Fruit fly (Drosophila melanogaster) whole organism, embryonic: ENCODE results near the gene TotM.
A peak's percentile ranks its signal among the peaks of the same experiment; 100 is the strongest.

Experiments
- Bgb ChIP-seq: fragments of 200-800 bp; sonication (Bioruptor generic); IDR thresholded peaks from 2 replicates; pipeline ENCODE4 v1.3.6; 2022; ENCODE audit warnings: missing biosample characterization, missing genetic modification characterization; ENCODE audit not compliant: partially characterized antibody
- CG10321 ChIP-seq: fragments of 200-800 bp; sonication (Bioruptor generic); IDR thresholded peaks from 2 replicates; pipeline ENCODE4 v1.3.6; 2022; ENCODE audit warnings: missing biosample characterization, missing genetic modification characterization
- CG10543 ChIP-seq: fragments of 200-800 bp; sonication (Bioruptor generic); optimal IDR thresholded peaks from 3 replicates; lab custom pipeline; 2017; ENCODE audit warnings: missing biosample characterization, mild to moderate bottlenecking, missing genetic modification characterization, moderate library complexity
- CG10565 ChIP-seq: fragments of 200-800 bp; sonication (Bioruptor generic); optimal IDR thresholded peaks from 3 replicates; lab custom pipeline; 2016; ENCODE audit warnings: missing biosample characterization, mild to moderate bottlenecking, missing genetic modification characterization
- CG12071 ChIP-seq: fragments of 200-800 bp; sonication (Bioruptor generic); optimal IDR thresholded peaks from 3 replicates; lab custom pipeline; 2018; ENCODE audit warnings: missing biosample characterization, mild to moderate bottlenecking, missing genetic modification characterization
- CG12155 ChIP-seq: fragments of 200-800 bp; sonication (Bioruptor generic); optimal IDR thresholded peaks from 3 replicates; lab custom pipeline; 2016; ENCODE audit warnings: missing biosample characterization, missing genetic modification characterization
- CG12236 ChIP-seq: fragments of 200-800 bp; sonication (Bioruptor generic); optimal IDR thresholded peaks from 2 replicates; lab custom pipeline; 2016; ENCODE audit warnings: missing biosample characterization, missing genetic modification characterization
- CG15696 ChIP-seq: fragments of 200-800 bp; sonication (Bioruptor generic); optimal IDR thresholded peaks from 2 replicates; lab custom pipeline; 2019; ENCODE audit warnings: missing biosample characterization, mild to moderate bottlenecking, missing genetic modification characterization, moderate library complexity
- CG16779 ChIP-seq: fragments of 200-800 bp; sonication (Bioruptor generic); IDR thresholded peaks from 2 replicates; pipeline ENCODE4 v1.3.6; 2022; ENCODE audit warnings: missing biosample characterization, missing genetic modification characterization
- CG18764 ChIP-seq: fragments of 200-800 bp; sonication (Bioruptor generic); optimal IDR thresholded peaks from 3 replicates; lab custom pipeline; 2016; ENCODE audit warnings: missing biosample characterization, missing genetic modification characterization
- CG2712 ChIP-seq: fragments of 200-800 bp; optimal IDR thresholded peaks from 3 replicates; lab custom pipeline; 2019; ENCODE audit warnings: missing biosample characterization, mild to moderate bottlenecking, missing genetic modification characterization, moderate library complexity
- CG3847 ChIP-seq: fragments of 200-800 bp; sonication (Bioruptor generic); IDR thresholded peaks from 2 replicates; pipeline ENCODE4 v1.3.6; 2022; ENCODE audit warnings: missing biosample characterization, missing genetic modification characterization
- CG6175 ChIP-seq: fragments of 200-800 bp; sonication (Bioruptor generic); IDR thresholded peaks from 3 replicates; pipeline ENCODE4 v1.3.6; 2022; ENCODE audit warnings: missing biosample characterization, missing genetic modification characterization
- CG6254 ChIP-seq: fragments of 200-800 bp; sonication (Bioruptor generic); optimal IDR thresholded peaks from 3 replicates; lab custom pipeline; 2017; ENCODE audit warnings: mild to moderate bottlenecking, missing biosample characterization, missing genetic modification reagents, missing genetic modification characterization
- CG8359 ChIP-seq: fragments of 200-800 bp; sonication (Bioruptor generic); optimal IDR thresholded peaks from 2 replicates; lab custom pipeline; 2017; ENCODE audit warnings: missing biosample characterization, mild to moderate bottlenecking, missing genetic modification characterization, borderline replicate concordance
- CG8388 ChIP-seq: fragments of 200-800 bp; sonication (Bioruptor generic); optimal IDR thresholded peaks from 2 replicates; lab custom pipeline; 2019; ENCODE audit warnings: missing biosample characterization, mild to moderate bottlenecking, missing genetic modification characterization, moderate library complexity
- CG8924 ChIP-seq: fragments of 200-800 bp; optimal IDR thresholded peaks from 3 replicates; lab custom pipeline; 2019; ENCODE audit warnings: missing biosample characterization, mild to moderate bottlenecking, missing genetic modification characterization, moderate library complexity
- CTCF ChIP-seq: fragments of 200-800 bp; sonication (Bioruptor generic); optimal IDR thresholded peaks from 2 replicates; lab custom pipeline; 2017; ENCODE audit warnings: missing biosample characterization, mild to moderate bottlenecking, missing genetic modification characterization, moderate library complexity
- Dbx ChIP-seq: fragments of 200-800 bp; sonication (Bioruptor generic); IDR thresholded peaks from 3 replicates; pipeline ENCODE4 v1.3.6; 2022; ENCODE audit warnings: missing biosample characterization, missing genetic modification characterization
- Dfd ChIP-seq, 2 experiments: fragments of >200 bp; optimal IDR thresholded peaks; 2 replicates each; lab custom pipeline; 2017; ENCODE audit warnings: missing biosample characterization in 2 of 2, missing genetic modification characterization in 2 of 2
- Dip2 ChIP-seq: fragments of 200-800 bp; sonication (Bioruptor generic); IDR thresholded peaks from 2 replicates; pipeline ENCODE4 v1.3.6; 2022; ENCODE audit warnings: missing biosample characterization, missing genetic modification characterization
- Drgx ChIP-seq: fragments of 200-800 bp; sonication (Bioruptor generic); IDR thresholded peaks from 2 replicates; pipeline ENCODE4 v1.3.6; 2022; ENCODE audit warnings: missing biosample characterization, missing genetic modification characterization
- Gsc ChIP-seq: fragments of 200-800 bp; sonication (Bioruptor generic); IDR thresholded peaks from 2 replicates; pipeline ENCODE4 v1.3.6; 2022; ENCODE audit warnings: missing biosample characterization, missing genetic modification characterization
- Hmx ChIP-seq: fragments of 200-800 bp; sonication (Bioruptor generic); optimal IDR thresholded peaks from 2 replicates; lab custom pipeline; 2016; ENCODE audit warnings: missing biosample characterization, missing genetic modification characterization
- Mes4 ChIP-seq: fragments of 200-800 bp; sonication (Bioruptor generic); optimal IDR thresholded peaks from 2 replicates; lab custom pipeline; 2016; ENCODE audit warnings: missing biosample characterization, missing genetic modification characterization
- Oaz ChIP-seq: fragments of 200-800 bp; sonication (Bioruptor generic); IDR thresholded peaks from 2 replicates; pipeline ENCODE4 v1.3.6; 2022; ENCODE audit warnings: missing biosample characterization, missing genetic modification characterization
- Spps ChIP-seq: fragments of 200-800 bp; sonication (Bioruptor generic); optimal IDR thresholded peaks from 2 replicates; lab custom pipeline; 2018; ENCODE audit warnings: missing biosample characterization, mild to moderate bottlenecking, missing genetic modification characterization
- Xbp1 ChIP-seq: fragments of 200-800 bp; sonication (Bioruptor generic); optimal IDR thresholded peaks from 3 replicates; lab custom pipeline; 2016; ENCODE audit warnings: missing biosample characterization, mild to moderate bottlenecking, missing genetic modification characterization
- bab2 ChIP-seq: fragments of 200-800 bp; sonication (Bioruptor generic); optimal IDR thresholded peaks from 2 replicates; lab custom pipeline; 2016; ENCODE audit warnings: missing biosample characterization, missing genetic modification characterization
- corto ChIP-seq: fragments of 200-800 bp; sonication (Bioruptor generic); optimal IDR thresholded peaks from 2 replicates; lab custom pipeline; 2016; ENCODE audit warnings: missing biosample characterization, mild to moderate bottlenecking, missing genetic modification characterization, moderate library complexity
- crc ChIP-seq: fragments of 200-800 bp; sonication (Bioruptor generic); optimal IDR thresholded peaks from 2 replicates; lab custom pipeline; 2016; ENCODE audit warnings: missing biosample characterization, missing genetic modification characterization
- dan ChIP-seq: fragments of 200-800 bp; sonication (Bioruptor generic); IDR thresholded peaks from 2 replicates; pipeline ENCODE4 v1.3.6; 2022; ENCODE audit warnings: missing biosample characterization, missing genetic modification characterization
- dmrt99B ChIP-seq: fragments of 200-800 bp; sonication (Bioruptor generic); optimal IDR thresholded peaks from 2 replicates; lab custom pipeline; 2018; ENCODE audit warnings: missing biosample characterization, mild to moderate bottlenecking, missing genetic modification characterization, moderate library complexity
- dysf ChIP-seq: fragments of 200-800 bp; sonication (Bioruptor generic); IDR thresholded peaks from 3 replicates; pipeline ENCODE4 v1.3.6; 2022; ENCODE audit warnings: missing biosample characterization, missing genetic modification characterization
- eve ChIP-seq, 2 experiments: fragments of >200 bp; optimal IDR thresholded peaks; 2 replicates each; lab custom pipeline; 2017; ENCODE audit warnings: missing biosample characterization in 2 of 2, missing genetic modification characterization in 2 of 2
- nerfin-1 ChIP-seq: fragments of 200-800 bp; sonication (Bioruptor generic); optimal IDR thresholded peaks from 3 replicates; lab custom pipeline; 2019; ENCODE audit warnings: missing biosample characterization, mild to moderate bottlenecking, missing genetic modification characterization, moderate library complexity
- pzg ChIP-seq: fragments of 200-800 bp; sonication (Bioruptor generic); optimal IDR thresholded peaks from 3 replicates; lab custom pipeline; 2018; ENCODE audit warnings: missing biosample characterization, mild to moderate bottlenecking, missing genetic modification characterization, moderate library complexity
- repo ChIP-seq: fragments of 200-800 bp; sonication (Bioruptor generic); optimal IDR thresholded peaks from 2 replicates; lab custom pipeline; 2016; ENCODE audit warnings: missing biosample characterization, missing genetic modification characterization
- shn ChIP-seq: fragments of 200-800 bp; sonication (Bioruptor generic); optimal IDR thresholded peaks from 3 replicates; lab custom pipeline; 2016; ENCODE audit warnings: missing biosample characterization, missing genetic modification characterization
- sim ChIP-seq: fragments of 200-800 bp; sonication (Bioruptor generic); IDR thresholded peaks from 2 replicates; pipeline ENCODE4 v1.3.6; 2022; ENCODE audit warnings: missing biosample characterization, missing genetic modification characterization
- sna ChIP-seq: fragments of 200-800 bp; sonication (Bioruptor generic); IDR thresholded peaks from 2 replicates; pipeline ENCODE4 v1.3.6; 2022; ENCODE audit warnings: missing biosample characterization, missing genetic modification characterization; ENCODE audit not compliant: partially characterized antibody
- tgo ChIP-seq: fragments of 200-800 bp; sonication (Bioruptor generic); IDR thresholded peaks from 3 replicates; pipeline ENCODE4 v1.3.6; 2022; ENCODE audit warnings: missing biosample characterization, missing genetic modification characterization

The TotM gene

DNA sequence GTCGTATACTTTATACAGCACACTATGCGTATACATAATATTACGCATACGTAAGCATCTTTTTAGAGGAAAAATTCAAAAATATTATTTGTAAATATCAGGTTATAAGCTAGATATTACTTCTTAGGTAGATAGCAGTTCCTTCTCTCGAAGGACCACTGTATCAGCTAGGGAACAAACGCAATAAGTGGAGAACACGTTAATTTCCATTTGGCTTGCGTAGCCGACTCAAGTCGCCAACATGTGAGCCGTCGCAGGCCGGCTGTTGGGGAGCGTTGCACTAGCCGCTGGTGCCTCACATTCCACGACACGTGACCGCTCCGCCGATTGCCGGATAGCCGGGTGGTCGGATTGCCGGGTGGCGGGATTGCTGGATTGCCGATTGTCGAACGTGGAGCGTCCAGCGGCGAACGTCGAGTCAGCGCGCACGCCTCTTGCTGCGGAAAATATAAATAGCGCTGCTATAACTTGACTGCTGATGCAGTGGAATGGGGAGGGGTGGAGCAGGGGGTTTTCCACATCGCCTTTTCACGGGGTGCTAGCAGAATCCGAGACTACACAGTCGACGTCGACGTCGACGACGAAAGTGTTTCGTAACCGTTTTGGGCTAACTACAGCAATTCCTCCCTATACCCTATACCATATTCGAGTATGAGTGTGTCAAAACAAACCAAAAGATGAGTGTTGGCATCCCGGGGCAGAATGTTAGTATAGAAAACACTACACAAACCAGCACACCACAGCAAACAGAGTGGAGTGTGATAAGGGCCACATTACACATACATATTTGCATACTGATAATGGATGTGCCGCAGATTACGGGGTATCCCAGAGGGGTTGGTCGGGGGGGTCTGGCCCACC lies 26.4 kb upstream of the TotM start (continued):
- TF ChIP-seq CG10565 (GFP tag; lab: Kevin White, UChicago) (no peak), CG8359 (GFP tag; lab: Kevin White, UChicago) (peak; percentile 23), Mes4 (GFP tag; lab: Kevin White, UChicago) (peak; percentile 17), CTCF (GFP tag; lab: Kevin White, UChicago) (no peak), pzg (GFP tag; lab: Kevin White, UChicago) (no peak), CG12236 (no peak), shn (no peak), Bgb (no peak), dysf (0 out of 3 replicates have a peak, but pooled peaks have one; percentile 22), CG10321 (GFP tag; lab: Robert Waterston, UW) (no peak), bab2 (GFP tag; lab: Kevin White, UChicago) (no peak), dan (GFP tag; lab: Robert Waterston, UW) (no peak), Dip2 (no peak), CG18764 (GFP tag; lab: Kevin White, UChicago) (no peak), Drgx (GFP tag; lab: Robert Waterston, UW) (peak; percentile 34; the same call in 1 of the 2 replicates), eve (GFP tag; optimal IDR thresholded peaks at IDR 0.05; lab: Kevin White, UChicago) (no peak), CG8388 (GFP tag; lab: Kevin White, UChicago) (no peak), Gsc (GFP tag; lab: Robert Waterston, UW) (no peak), crc (no peak), sim (no peak), CG6254 (GFP tag; lab: Kevin White, UChicago) (peak; percentile 29), Xbp1 (GFP tag; lab: Kevin White, UChicago) (no peak), CG8924 (tag; lab: Kevin White, UChicago) (no peak), CG10543 (GFP tag; lab: Kevin White, UChicago) (peak; percentile 47), CG6175 (0 out of 3 replicates have a peak, but pooled peaks have one; percentile 7), CG12071 (GFP tag; lab: Kevin White, UChicago) (peak; percentile 64), tgo (GFP tag; lab: Robert Waterston, UW) (no peak), Hmx (GFP tag; lab: Kevin White, UChicago) (no peak), CG12155 (GFP tag; lab: Kevin White, UChicago) (no peak), Oaz (no peak), Dfd (GFP tag; optimal IDR thresholded peaks at IDR 0.05; lab: Kevin White, UChicago) (no peak), corto (no peak), nerfin-1 (peak; percentile 14), CG2712 (tag; lab: Kevin White, UChicago) (no peak), dmrt99B (tag; lab: Kevin White, UChicago) (peak; percentile 17), repo (no peak), sna (GFP tag; lab: Robert Waterston, UW) (no peak), CG16779 (GFP tag; lab: Robert Waterston, UW) (no peak), CG15696 (tag; lab: Kevin White, UChicago) (no peak), CG3847 (no peak), Dbx (GFP tag; lab: Robert Waterston, UW) (no peak), Spps (tag; lab: Kevin White, UChicago) (no peak)
